Fruit fly (Drosophila melanogaster): ENCODE measurements around the gene Gal.

The Gal gene

dm6 chr2L:6047528-6048160, 41.0 kb upstream of the Gal start, which contains the start of gene IPIP (continued):
- no peak for TF ChIP-seq CG16815 (GFP tag; optimal IDR thresholded peaks at IDR 0.05)
- TF ChIP-seq CG2889 (GFP tag; IDR thresholded peaks at IDR 0.05): no peak
- TF ChIP-seq CG12155 (GFP tag; optimal IDR thresholded peaks at IDR 0.05): peak; percentile 53
- TF ChIP-seq Bdp1 (GFP tag; optimal IDR thresholded peaks at IDR 0.05): peak; percentile 57
- 0 out of 3 replicates have a peak, but pooled peaks have one; percentile 3 for TF ChIP-seq sr (GFP tag; IDR thresholded peaks at IDR 0.05)
- TF ChIP-seq bsh (GFP tag; optimal IDR thresholded peaks at IDR 0.05): peak in 1 of 2 experiments; percentile 3
- TF ChIP-seq zen (tag; optimal IDR thresholded peaks at IDR 0.05): no peak
- TF ChIP-seq sisA (GFP tag; IDR thresholded peaks at IDR 0.05): 0 out of 2 replicates have a peak, but pooled peaks have one; percentile 4
- no peak; the same call in 2 of the 3 replicates for TF ChIP-seq jigr1 (GFP tag; IDR thresholded peaks at IDR 0.05)
- no peak for TF ChIP-seq shn (GFP tag; optimal IDR thresholded peaks at IDR 0.05)
- peak; percentile 22; the same call in 1 of the 3 replicates for TF ChIP-seq Mrtf (GFP tag; IDR thresholded peaks at IDR 0.05)
- peak; percentile 73 for TF ChIP-seq vnd (GFP tag; IDR thresholded peaks at IDR 0.05; ENCODE audit: partially characterized antibody)
- 0 out of 2 replicates have a peak, but pooled peaks have one; percentile 43 for TF ChIP-seq CG1024 (GFP tag; IDR thresholded peaks at IDR 0.05)
- peak; percentile 31 for TF ChIP-seq CG12769 (tag; optimal IDR thresholded peaks at IDR 0.05)
- no peak for TF ChIP-seq CG13894 (tag; optimal IDR thresholded peaks at IDR 0.05)
- TF ChIP-seq her (GFP tag; optimal IDR thresholded peaks at IDR 0.05): peak; percentile 2
- peak; percentile 39 for TF ChIP-seq phol (tag; optimal IDR thresholded peaks at IDR 0.05)
- peak; percentile 27 for TF ChIP-seq Nf-YC (tag; optimal IDR thresholded peaks at IDR 0.05)
- no peak for TF ChIP-seq esg (GFP tag; conservative IDR thresholded peaks at IDR 0.05)
- TF ChIP-seq crol (GFP tag; IDR thresholded peaks at IDR 0.05): no peak
- no peak for TF ChIP-seq CG7357 (GFP tag; IDR thresholded peaks at IDR 0.05)
- TF ChIP-seq unc-4 (GFP tag; IDR thresholded peaks at IDR 0.05; ENCODE audit: partially characterized antibody): peak; percentile 81
- peak; percentile 49 for TF ChIP-seq CG17186 (GFP tag; optimal IDR thresholded peaks at IDR 0.05)
- peak; percentile 39 for TF ChIP-seq CG9727 (GFP tag; optimal IDR thresholded peaks at IDR 0.05)
- peak; percentile 82 for TF ChIP-seq NFAT (GFP tag; IDR thresholded peaks at IDR 0.05)
- TF ChIP-seq NfI (GFP tag; optimal IDR thresholded peaks at IDR 0.05): peak; percentile 51
- peak; percentile 86 for TF ChIP-seq BEAF-32 (GFP tag; optimal IDR thresholded peaks at IDR 0.05)
- TF ChIP-seq gfzf (GFP tag; optimal IDR thresholded peaks at IDR 0.05): peak; percentile 29
- peak; percentile 25 for TF ChIP-seq ATbp (GFP tag; optimal IDR thresholded peaks at IDR 0.05)
- peak; percentile 67 for TF ChIP-seq CG32532 (GFP tag; IDR thresholded peaks at IDR 0.05)
- TF ChIP-seq stwl (tag; optimal IDR thresholded peaks at IDR 0.05): peak; percentile 79
- TF ChIP-seq HLH54F (GFP tag; optimal IDR thresholded peaks at IDR 0.05): peak; percentile 34
- TF ChIP-seq Nf-YA (GFP tag; IDR thresholded peaks at IDR 0.05): peak; percentile 39; the same call in 1 of the 2 replicates
- peak; percentile 12 for TF ChIP-seq ewg (GFP tag; optimal IDR thresholded peaks at IDR 0.05)
- peak; percentile 94 for TF ChIP-seq amos (GFP tag; IDR thresholded peaks at IDR 0.05; ENCODE audit: partially characterized antibody)
- TF ChIP-seq CG11085 (GFP tag; IDR thresholded peaks at IDR 0.05): 0 out of 2 replicates have a peak, but pooled peaks have one; percentile 37
- 0 out of 2 replicates have a peak, but pooled peaks have one; percentile 27 for TF ChIP-seq ranshi (GFP tag; IDR thresholded peaks at IDR 0.05)
- TF ChIP-seq lab (GFP tag; optimal IDR thresholded peaks at IDR 0.05): peak; percentile 60
- TF ChIP-seq CG7963 (GFP tag; IDR thresholded peaks at IDR 0.05; ENCODE audit: partially characterized antibody): peak; percentile 82
- peak; percentile 66 for TF ChIP-seq CG1603 (tag; optimal IDR thresholded peaks at IDR 0.05)
- no peak for TF ChIP-seq crc (GFP tag; optimal IDR thresholded peaks at IDR 0.05)
- TF ChIP-seq wek (GFP tag; optimal IDR thresholded peaks at IDR 0.05): no peak
- peak; percentile 26; the same call in 1 of the 2 replicates for TF ChIP-seq CG9215 (GFP tag; IDR thresholded peaks at IDR 0.05)
- peak; percentile 3 for TF ChIP-seq CG17802 (tag; optimal IDR thresholded peaks at IDR 0.05)
- peak; percentile 99 for TF ChIP-seq CG14710 (tag; optimal IDR thresholded peaks at IDR 0.05)
- TF ChIP-seq HLH4C (GFP tag; IDR thresholded peaks at IDR 0.05; ENCODE audit: partially characterized antibody): peak; percentile 74
- peak; percentile 1 for TF ChIP-seq Dad (GFP tag; optimal IDR thresholded peaks at IDR 0.05)
- TF ChIP-seq trem (tag; optimal IDR thresholded peaks at IDR 0.05): peak; percentile 36

Data from whole organism, embryonic.